Worm (Caenorhabditis elegans): ENCODE measurements around the gene T22F3.2.

DNA sequence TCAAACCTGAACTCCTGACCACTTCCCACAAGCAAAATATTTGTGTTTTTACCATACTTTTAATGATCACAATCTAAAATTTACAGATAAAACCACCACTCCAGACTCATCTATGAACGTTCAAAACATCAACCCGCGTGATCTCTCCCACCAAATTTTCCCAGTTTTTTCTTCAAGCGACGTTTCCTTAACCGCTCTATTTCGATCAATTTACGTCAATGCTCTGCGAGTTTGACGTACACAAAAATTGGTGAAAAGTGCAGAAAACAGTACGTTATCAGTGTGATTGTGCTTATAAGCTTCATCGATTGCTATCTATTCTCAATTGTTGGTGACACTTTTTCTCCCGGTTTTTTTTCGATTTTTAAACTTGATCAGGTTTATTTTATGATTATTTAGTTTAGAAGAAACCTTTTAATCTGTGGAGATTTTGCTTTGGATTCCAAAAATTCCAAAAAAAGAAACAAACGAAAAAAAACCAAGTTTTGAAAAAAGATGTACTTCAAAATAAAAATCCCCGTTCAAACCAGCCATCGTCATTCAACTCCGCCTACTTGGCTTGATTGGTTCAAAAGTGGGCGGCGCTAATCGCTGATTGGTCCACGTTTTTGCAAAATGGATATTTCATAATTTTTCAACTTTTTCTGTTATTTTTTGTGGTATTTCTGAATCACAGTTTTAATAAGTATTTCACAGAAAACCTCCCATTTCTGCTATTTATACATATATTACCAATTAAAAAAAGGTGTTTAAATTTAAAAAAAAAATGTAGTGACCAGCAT, 46.0 kb downstream of the T22F3.2 start:
- TF ChIP-seq lsl-1 (GFP tag; optimal IDR thresholded peaks at IDR 0.05), result no peak
- no peak for TF ChIP-seq somi-1 (GFP tag; optimal IDR thresholded peaks at IDR 0.05)
- TF ChIP-seq ama-1 (optimal IDR thresholded peaks at IDR 0.05), result no peak
- TF ChIP-seq ama-1 (GFP tag; optimal IDR thresholded peaks at IDR 0.05), result no peak
- no peak for TF ChIP-seq hsf-1 (GFP tag; IDR thresholded peaks at IDR 0.05)
- no peak for TF ChIP-seq unc-130 (GFP tag; optimal IDR thresholded peaks at IDR 0.05)
- no peak for TF ChIP-seq ceh-79 (tag; optimal IDR thresholded peaks at IDR 0.05)
- no peak for TF ChIP-seq rcor-1 (GFP tag; IDR thresholded peaks at IDR 0.05)
- no peak for TF ChIP-seq mes-4 (tag; optimal IDR thresholded peaks at IDR 0.05)
- no peak for TF ChIP-seq chd-7 (tag; optimal IDR thresholded peaks at IDR 0.05)
- no peak for TF ChIP-seq unc-62 (GFP tag; optimal IDR thresholded peaks at IDR 0.05)
- TF ChIP-seq hlh-26 (GFP tag; conservative IDR thresholded peaks at IDR 0.05), result no peak
- TF ChIP-seq mcd-1 (GFP tag; IDR thresholded peaks at IDR 0.05), result no peak

Data from whole organism, young adult.